Worm (Caenorhabditis elegans) whole organism, late embryonic: Measurements from ENCODE around the gene nhr-1.

ENCODE experiments used
- C38D4.7 ChIP-seq: fragments of 200-800 bp; sonication (Bioruptor generic); optimal IDR thresholded peaks from 2 replicates; lab custom pipeline; 2018; ENCODE audit warnings: mild to moderate bottlenecking, missing genetic modification characterization, moderate library complexity, missing compliant biosample characterization
- F13H6.1 ChIP-seq: sonication (generic microtip); optimal IDR thresholded peaks from 2 replicates; lab custom pipeline; 2016; ENCODE audit warnings: missing genetic modification characterization, missing compliant biosample characterization
- K02D7.2 ChIP-seq: sonication (generic microtip); optimal IDR thresholded peaks from 2 replicates; lab custom pipeline; 2017; ENCODE audit warnings: mild to moderate bottlenecking, missing genetic modification characterization, missing compliant biosample characterization
- K09A11.1 ChIP-seq: sonication (generic microtip); optimal IDR thresholded peaks from 2 replicates; lab custom pipeline; 2017; ENCODE audit warnings: antibody characterized with exemption, mild to moderate bottlenecking, missing genetic modification characterization, missing compliant biosample characterization; ENCODE audit not compliant: insufficient read depth
- ahr-1 ChIP-seq: sonication (generic microtip); optimal IDR thresholded peaks from 2 replicates; lab custom pipeline; 2016; ENCODE audit warnings: missing genetic modification characterization, missing compliant biosample characterization
- ama-1 ChIP-seq: fragments of 150-350 bp; optimal IDR thresholded peaks from 2 replicates; lab custom pipeline; 2014
- ceh-18 ChIP-seq: sonication (generic microtip); optimal IDR thresholded peaks from 2 replicates; lab custom pipeline; 2016; ENCODE audit warnings: missing genetic modification characterization, missing compliant biosample characterization
- ceh-19 ChIP-seq: fragments of 200-800 bp; sonication (Bioruptor generic); optimal IDR thresholded peaks from 2 replicates; lab custom pipeline; 2018; ENCODE audit warnings: mild to moderate bottlenecking, missing genetic modification characterization, missing compliant biosample characterization
- ceh-22 ChIP-seq: sonication (generic microtip); optimal IDR thresholded peaks from 2 replicates; lab custom pipeline; 2017; ENCODE audit warnings: missing biosample characterization, missing genetic modification characterization
- ceh-24 ChIP-seq: sonication (generic microtip); optimal IDR thresholded peaks from 2 replicates; lab custom pipeline; 2016; ENCODE audit warnings: mild to moderate bottlenecking, missing genetic modification characterization, missing compliant biosample characterization
- ceh-31 ChIP-seq: sonication (generic microtip); optimal IDR thresholded peaks from 2 replicates; lab custom pipeline; 2016; ENCODE audit warnings: missing genetic modification characterization, missing compliant biosample characterization
- ceh-34 ChIP-seq: sonication (generic microtip); optimal IDR thresholded peaks from 2 replicates; lab custom pipeline; 2016; ENCODE audit warnings: mild to moderate bottlenecking, missing genetic modification characterization, missing compliant biosample characterization
- ceh-45 ChIP-seq: fragments of 200-800 bp; sonication (Bioruptor generic); IDR thresholded peaks from 2 replicates; pipeline ENCODE4 v1.3.6; 2022; ENCODE audit warnings: missing genetic modification reagents, missing genetic modification characterization, missing compliant biosample characterization
- ceh-48 ChIP-seq: sonication (generic microtip); optimal IDR thresholded peaks from 2 replicates; lab custom pipeline; 2016; ENCODE audit warnings: missing genetic modification characterization, inconsistent platforms, missing compliant biosample characterization
- ceh-9 ChIP-seq: sonication (generic microtip); optimal IDR thresholded peaks from 2 replicates; lab custom pipeline; 2016; ENCODE audit warnings: mild to moderate bottlenecking, missing genetic modification characterization, inconsistent platforms, missing compliant biosample characterization
- che-1 ChIP-seq: sonication (generic microtip); optimal IDR thresholded peaks from 2 replicates; lab custom pipeline; 2016; ENCODE audit warnings: mild to moderate bottlenecking, missing genetic modification characterization, missing compliant biosample characterization
- dve-1 ChIP-seq: sonication (generic microtip); optimal IDR thresholded peaks from 2 replicates; lab custom pipeline; 2017; ENCODE audit warnings: antibody characterized with exemption, mild to moderate bottlenecking, missing genetic modification characterization, missing compliant biosample characterization
- elt-2 ChIP-seq: sonication (generic microtip); optimal IDR thresholded peaks from 2 replicates; lab custom pipeline; 2016; ENCODE audit warnings: missing genetic modification reagents, missing genetic modification characterization, missing compliant biosample characterization
- elt-4 ChIP-seq: sonication (generic microtip); optimal IDR thresholded peaks from 2 replicates; lab custom pipeline; 2016; ENCODE audit warnings: missing genetic modification characterization, missing compliant biosample characterization
- ets-4 ChIP-seq: sonication (generic microtip); optimal IDR thresholded peaks from 2 replicates; lab custom pipeline; 2016; ENCODE audit warnings: missing genetic modification characterization, missing compliant biosample characterization
- eyg-1 ChIP-seq: sonication (generic microtip); optimal IDR thresholded peaks from 2 replicates; lab custom pipeline; 2016; ENCODE audit warnings: missing genotype, missing genetic modification characterization, missing compliant biosample characterization
- fax-1 ChIP-seq: sonication (generic microtip); optimal IDR thresholded peaks from 2 replicates; lab custom pipeline; 2016; ENCODE audit warnings: missing genotype, missing genetic modification characterization, missing compliant biosample characterization
- fkh-10 ChIP-seq: fragments of 150-350 bp; optimal IDR thresholded peaks from 2 replicates; lab custom pipeline; 2014; ENCODE audit warnings: missing biosample characterization, missing genetic modification reagents, missing genetic modification characterization
- fkh-6 ChIP-seq: sonication (generic microtip); optimal IDR thresholded peaks from 2 replicates; lab custom pipeline; 2016; ENCODE audit warnings: missing genetic modification characterization, missing compliant biosample characterization
- gmeb-2 ChIP-seq: sonication (generic microtip); optimal IDR thresholded peaks from 2 replicates; lab custom pipeline; 2016; ENCODE audit warnings: missing genetic modification characterization, inconsistent platforms, missing compliant biosample characterization
- hlh-13 ChIP-seq: fragments of 200-800 bp; sonication (Bioruptor generic); optimal IDR thresholded peaks from 2 replicates; lab custom pipeline; 2018; ENCODE audit warnings: mild to moderate bottlenecking, missing genetic modification characterization, missing compliant biosample characterization
- hlh-15 ChIP-seq: sonication (generic microtip); optimal IDR thresholded peaks from 2 replicates; lab custom pipeline; 2016; ENCODE audit warnings: missing genetic modification characterization, missing compliant biosample characterization
- hlh-30 ChIP-seq: sonication (generic microtip); optimal IDR thresholded peaks from 2 replicates; lab custom pipeline; 2017; ENCODE audit warnings: antibody characterized with exemption, missing genetic modification characterization, missing compliant biosample characterization; ENCODE audit not compliant: insufficient read depth
- lim-6 ChIP-seq: sonication (generic microtip); optimal IDR thresholded peaks from 2 replicates; lab custom pipeline; 2016; ENCODE audit warnings: missing genetic modification characterization, missing compliant biosample characterization
- lin-11 ChIP-seq: fragments of 200-800 bp; sonication (Bioruptor generic); optimal IDR thresholded peaks from 2 replicates; lab custom pipeline; 2018; ENCODE audit warnings: mild to moderate bottlenecking, missing genetic modification characterization, missing compliant biosample characterization
- madf-2 ChIP-seq: sonication (generic microtip); optimal IDR thresholded peaks from 2 replicates; lab custom pipeline; 2017; ENCODE audit warnings: missing genetic modification characterization, missing compliant biosample characterization
- nhr-11 ChIP-seq: fragments of 150-350 bp; optimal IDR thresholded peaks from 2 replicates; lab custom pipeline; 2014; ENCODE audit warnings: missing biosample characterization, missing genetic modification characterization
- npax-4 ChIP-seq: sonication (generic microtip); optimal IDR thresholded peaks from 2 replicates; lab custom pipeline; 2016; ENCODE audit warnings: missing genetic modification characterization, missing compliant biosample characterization
- pag-3 ChIP-seq: sonication (generic microtip); optimal IDR thresholded peaks from 2 replicates; lab custom pipeline; 2016; ENCODE audit warnings: missing compliant biosample characterization, missing genetic modification characterization, borderline replicate concordance
- pha-2 ChIP-seq: sonication (generic microtip); optimal IDR thresholded peaks from 2 replicates; lab custom pipeline; 2017; ENCODE audit warnings: mild to moderate bottlenecking, missing genetic modification characterization, missing compliant biosample characterization
- pqm-1 ChIP-seq: sonication (generic microtip); optimal IDR thresholded peaks from 2 replicates; lab custom pipeline; 2016; ENCODE audit warnings: missing genetic modification characterization, missing compliant biosample characterization
- ref-2 ChIP-seq: sonication (generic microtip); optimal IDR thresholded peaks from 2 replicates; lab custom pipeline; 2016; ENCODE audit warnings: missing genetic modification characterization, missing compliant biosample characterization
- rnt-1 ChIP-seq: sonication (generic microtip); optimal IDR thresholded peaks from 2 replicates; lab custom pipeline; 2016; ENCODE audit warnings: missing genetic modification characterization, missing compliant biosample characterization
- sdc-2 ChIP-seq: sonication (generic microtip); optimal IDR thresholded peaks from 2 replicates; lab custom pipeline; 2016; ENCODE audit warnings: missing genotype, missing genetic modification characterization, missing compliant biosample characterization
- syd-9 ChIP-seq: sonication (generic microtip); optimal IDR thresholded peaks from 2 replicates; lab custom pipeline; 2016; ENCODE audit warnings: mild to moderate bottlenecking, missing genetic modification characterization, moderate library complexity, missing compliant biosample characterization
- tbx-2 ChIP-seq: sonication (generic microtip); optimal IDR thresholded peaks from 2 replicates; lab custom pipeline; 2016; ENCODE audit warnings: missing genetic modification characterization, missing compliant biosample characterization
- tbx-7 ChIP-seq: sonication (generic microtip); optimal IDR thresholded peaks from 2 replicates; lab custom pipeline; 2016; ENCODE audit warnings: missing genotype, missing genetic modification characterization, missing compliant biosample characterization
- unc-3 ChIP-seq, 2 experiments: fragments of 200-800 bp in 1 of 2; sonication (Bioruptor generic) in 1 of 2; sonication (generic microtip) in 1 of 2; conservative IDR thresholded peaks in 1 of 2; optimal IDR thresholded peaks in 1 of 2; 2 replicates each; pipeline versions ENCODE4 v1.3.6 to Lab custom; 2016 to 2022; ENCODE audit warnings: missing compliant biosample characterization in 2 of 2, missing genetic modification characterization in 2 of 2, missing genetic modification reagents in 1 of 2
- unc-55 ChIP-seq: sonication (generic microtip); optimal IDR thresholded peaks from 2 replicates; lab custom pipeline; 2017; ENCODE audit warnings: missing biosample characterization, missing genetic modification reagents, missing genetic modification characterization
- zip-5 ChIP-seq: sonication (generic microtip); optimal IDR thresholded peaks from 2 replicates; lab custom pipeline; 2016; ENCODE audit warnings: missing genetic modification characterization, missing compliant biosample characterization
- ztf-16 ChIP-seq: sonication (generic microtip); optimal IDR thresholded peaks from 2 replicates; lab custom pipeline; 2017; ENCODE audit warnings: missing genetic modification characterization, missing compliant biosample characterization

Gene nhr-1

DNA sequence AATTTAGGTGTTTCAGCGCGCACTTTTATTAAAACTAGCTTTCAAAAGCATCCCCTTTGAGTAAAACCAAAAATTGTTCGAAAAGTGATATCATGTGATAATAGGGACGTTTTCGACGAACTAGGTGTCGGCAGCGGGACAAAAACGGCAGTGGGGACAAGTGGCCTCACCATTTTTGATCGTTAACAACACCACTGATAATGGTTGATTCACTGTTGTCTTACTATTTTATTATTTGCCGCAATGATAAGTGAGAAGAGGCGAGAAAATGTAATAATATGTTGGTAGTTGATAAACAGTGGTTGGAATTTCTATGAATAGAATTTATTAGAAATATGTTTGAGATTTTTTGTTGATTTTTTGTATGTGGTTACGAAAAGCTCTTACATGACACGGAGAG, 37.9 kb upstream of the nhr-1 start:
- TF ChIP-seq elt-2 (tag; lab: Kevin White, UChicago) (peak; percentile 72), syd-9 (tag; lab: Kevin White, UChicago) (no peak)
- TF ChIP-seq, all 69 proteins: peak for 1

DNA sequence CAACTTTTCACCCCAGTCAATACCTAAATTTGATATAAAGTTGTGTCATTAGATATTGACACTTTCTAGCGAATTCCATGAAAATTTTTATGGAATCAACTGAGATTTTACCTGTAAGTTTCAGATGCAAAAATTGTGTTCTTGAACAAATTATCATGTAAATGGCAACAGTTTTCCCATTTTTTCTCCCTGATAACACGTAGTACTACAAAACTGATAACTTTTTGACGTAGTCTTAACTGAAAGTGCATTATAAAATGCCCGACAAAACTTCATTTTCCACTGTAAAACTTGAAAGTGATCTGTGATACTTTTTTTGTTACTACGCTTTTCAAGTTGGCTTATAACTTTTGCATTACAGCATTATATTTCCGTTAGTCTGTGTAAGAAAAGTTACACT, 35.2 kb upstream of the nhr-1 start:
- TF ChIP-seq fax-1 (tag; lab: Kevin White, UChicago) (no peak), elt-2 (tag; lab: Kevin White, UChicago) (peak; percentile 18)

DNA sequence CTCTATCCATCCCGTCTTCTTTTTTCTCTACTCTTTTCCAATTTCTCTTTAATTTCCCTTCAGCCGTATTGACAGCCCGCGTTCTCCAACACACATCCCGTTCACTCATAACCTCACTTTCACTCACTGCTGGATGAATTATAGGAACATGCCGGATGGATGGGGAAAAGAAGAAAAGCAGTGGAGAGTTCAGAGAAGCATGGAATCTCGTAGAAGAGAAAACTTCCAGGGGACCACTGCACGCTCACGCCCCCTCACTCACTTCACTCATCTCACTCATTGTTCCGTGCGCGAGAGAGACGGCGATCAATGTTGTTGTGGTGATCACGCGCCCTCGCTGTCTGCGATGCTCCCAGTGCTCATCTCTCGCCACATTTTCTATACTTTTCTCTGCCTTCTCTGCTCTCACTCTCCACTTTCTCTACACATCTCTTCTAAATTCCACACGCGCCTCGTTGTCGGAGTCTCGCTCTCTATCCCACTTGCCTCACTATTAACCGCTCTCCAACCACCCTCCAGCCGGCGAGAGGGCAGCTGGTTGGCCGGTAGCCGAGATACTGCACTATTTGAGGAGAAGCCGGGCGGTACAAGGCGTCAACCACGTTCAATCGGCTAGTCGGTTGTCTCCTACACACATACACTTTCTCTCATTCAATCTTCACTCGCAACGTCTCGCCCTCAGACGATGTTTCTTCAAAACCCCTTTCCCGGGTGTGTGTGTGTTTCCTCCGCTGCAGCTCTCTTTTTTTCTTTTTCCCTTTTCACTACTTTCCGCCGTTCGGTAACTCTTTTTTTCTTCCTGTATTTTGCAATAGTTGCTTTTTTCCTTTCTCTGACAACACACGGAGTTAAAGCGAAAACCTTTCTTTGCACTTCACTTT, 33.9 kb upstream of the nhr-1 start:
- peak; percentile 41 for TF ChIP-seq pag-3 (tag; lab: Kevin White, UChicago)
- no peak for TF ChIP-seq ceh-9 (tag; lab: Kevin White, UChicago)
- TF ChIP-seq nhr-11 (tag; lab: Kevin White, UChicago), result no peak
- peak; percentile 76 for TF ChIP-seq ceh-22 (tag; lab: Kevin White, UChicago)
- TF ChIP-seq unc-55 (GFP tag; lab: Kevin White, UChicago), result peak; percentile 89
- no peak; the same call in 1 of the 2 replicates for TF ChIP-seq unc-3 (GFP tag; conservative IDR thresholded peaks at IDR 0.05; lab: Robert Waterston, UW)
- TF ChIP-seq unc-3 (tag; optimal IDR thresholded peaks at IDR 0.05; lab: Kevin White, UChicago), result peak; percentile 35
- TF ChIP-seq ahr-1 (tag; lab: Kevin White, UChicago), result no peak
- TF ChIP-seq tbx-7, result no peak
- TF ChIP-seq che-1 (tag; lab: Kevin White, UChicago), result no peak
- TF ChIP-seq madf-2 (tag; lab: Kevin White, UChicago), result no peak
- no peak for TF ChIP-seq ztf-16
- peak; percentile 42 for TF ChIP-seq ets-4 (tag; lab: Kevin White, UChicago)
- no peak for TF ChIP-seq K02D7.2 (tag; lab: Kevin White, UChicago)
- peak; percentile 39 for TF ChIP-seq ceh-48 (tag; lab: Kevin White, UChicago)
- peak; percentile 97 for TF ChIP-seq ceh-18 (tag; lab: Kevin White, UChicago)
- no peak for TF ChIP-seq ceh-45 (GFP tag; lab: Robert Waterston, UW)
- TF ChIP-seq hlh-13 (GFP tag; lab: Kevin White, UChicago), result no peak
- no peak for TF ChIP-seq elt-2 (tag; lab: Kevin White, UChicago)
- peak; percentile 92 for TF ChIP-seq rnt-1 (tag; lab: Kevin White, UChicago)
- peak; percentile 72 for TF ChIP-seq sdc-2
- peak; percentile 23 for TF ChIP-seq pha-2 (tag; lab: Kevin White, UChicago)
- TF ChIP-seq hlh-30 (tag; lab: Kevin White, UChicago), result peak; percentile 94
- no peak for TF ChIP-seq fkh-6 (tag; lab: Kevin White, UChicago)
- no peak for TF ChIP-seq pqm-1 (tag; lab: Kevin White, UChicago)
- TF ChIP-seq dve-1 (tag; lab: Kevin White, UChicago), result peak; percentile 46
- no peak for TF ChIP-seq elt-4
- peak; percentile 89 for TF ChIP-seq ceh-31 (tag; lab: Kevin White, UChicago)
- TF ChIP-seq zip-5 (tag; lab: Kevin White, UChicago), result no peak
- TF ChIP-seq lim-6 (tag; lab: Kevin White, UChicago), result no peak
- no peak for TF ChIP-seq lin-11 (tag; lab: Kevin White, UChicago)
- TF ChIP-seq K09A11.1 (tag; lab: Kevin White, UChicago), result peak; percentile 92
- no peak for TF ChIP-seq hlh-15 (tag; lab: Kevin White, UChicago)
- peak; percentile 32 for TF ChIP-seq ama-1 (lab: Kevin White, UChicago)
- TF ChIP-seq ceh-34 (tag; lab: Kevin White, UChicago), result peak; percentile 91
- no peak for TF ChIP-seq fkh-10 (GFP tag; lab: Kevin White, UChicago)
- peak; percentile 79 for TF ChIP-seq F13H6.1 (tag; lab: Kevin White, UChicago)
- no peak for TF ChIP-seq C38D4.7 (GFP tag; lab: Kevin White, UChicago)
- peak; percentile 31 for TF ChIP-seq eyg-1 (tag; lab: Kevin White, UChicago)
- TF ChIP-seq tbx-2 (tag; lab: Kevin White, UChicago), result peak; percentile 57
- no peak for TF ChIP-seq npax-4 (tag; lab: Kevin White, UChicago)
- no peak for TF ChIP-seq ceh-24
- TF ChIP-seq ceh-19, result no peak
- peak; percentile 79 for TF ChIP-seq ref-2 (tag; lab: Kevin White, UChicago)
- no peak for TF ChIP-seq gmeb-2 (tag; lab: Kevin White, UChicago)
